Worm (Caenorhabditis elegans): Measurements from ENCODE around the gene nas-31.

nas-31 gene

DNA sequence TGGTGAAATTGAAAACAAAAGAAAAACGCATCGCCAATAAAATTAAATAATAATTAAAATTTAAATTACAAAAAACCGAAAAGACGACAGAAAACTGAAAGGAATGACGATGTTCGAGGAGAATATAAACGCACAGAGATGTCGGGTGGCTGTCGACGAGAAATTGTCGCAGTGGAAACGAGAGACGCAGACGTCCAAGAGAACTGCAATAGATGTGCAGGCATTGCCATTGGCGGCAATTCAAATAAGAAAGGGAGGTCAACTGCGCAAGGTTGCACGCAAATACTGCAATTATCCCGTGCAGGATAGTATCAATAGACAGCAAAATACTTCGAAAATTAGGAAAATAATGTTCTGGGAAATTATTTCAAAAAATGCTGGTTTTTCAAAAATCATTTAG lies 24.5 kb downstream of the nas-31 start:
- TF ChIP-seq nfyb-1 (GFP tag; IDR thresholded peaks at IDR 0.05): peak; percentile 98
- peak; percentile 87 for TF ChIP-seq lsl-1 (GFP tag; optimal IDR thresholded peaks at IDR 0.05)
- peak; percentile 96 for TF ChIP-seq atf-7 (tag; optimal IDR thresholded peaks at IDR 0.05)
- TF ChIP-seq gei-17 (GFP tag; optimal IDR thresholded peaks at IDR 0.05): peak; percentile 82
- 0 out of 2 replicates have a peak, but pooled peaks have one; percentile 21 for TF ChIP-seq aptf-2 (GFP tag; conservative IDR thresholded peaks at IDR 0.05)
- TF ChIP-seq nhr-120 (GFP tag; IDR thresholded peaks at IDR 0.05): 0 out of 2 replicates have a peak, but pooled peaks have one; percentile 69
- peak; percentile 91 for TF ChIP-seq F22D6.2 (tag; optimal IDR thresholded peaks at IDR 0.05)
- TF ChIP-seq ztf-25 (GFP tag; IDR thresholded peaks at IDR 0.05): no peak
- peak; percentile 97 for TF ChIP-seq K12H6.12 (tag; optimal IDR thresholded peaks at IDR 0.05)
- peak; percentile 96 for TF ChIP-seq Y95B8A.8 (GFP tag; IDR thresholded peaks at IDR 0.05)
- no peak for TF ChIP-seq F55B11.4 (tag; optimal IDR thresholded peaks at IDR 0.05; ENCODE audit: borderline replicate concordance, insufficient read depth)
- peak; percentile 99 for TF ChIP-seq pha-4 (tag; optimal IDR thresholded peaks at IDR 0.05)
- peak; percentile 94 for TF ChIP-seq zim-3 (tag; optimal IDR thresholded peaks at IDR 0.05)
- peak; percentile 89 for TF ChIP-seq attf-6 (GFP tag; IDR thresholded peaks at IDR 0.05)
- TF ChIP-seq lir-1 (GFP tag; conservative IDR thresholded peaks at IDR 0.05): peak; percentile 90
- peak; percentile 94 for TF ChIP-seq ztf-3 (GFP tag; optimal IDR thresholded peaks at IDR 0.05)
- TF ChIP-seq him-1 (tag; optimal IDR thresholded peaks at IDR 0.05): peak; percentile 95
- peak; percentile 79 for TF ChIP-seq ccch-3 (GFP tag; optimal IDR thresholded peaks at IDR 0.05)
- TF ChIP-seq repo-1 (tag; optimal IDR thresholded peaks at IDR 0.05): peak; percentile 93
- no peak for TF ChIP-seq lag-1 (GFP tag; IDR thresholded peaks at IDR 0.05)
- peak; percentile 95 for TF ChIP-seq ceh-91 (GFP tag; IDR thresholded peaks at IDR 0.05)
- TF ChIP-seq rpc-1 (optimal IDR thresholded peaks at IDR 0.05): no peak
- no peak for TF ChIP-seq rpc-1 (tag; optimal IDR thresholded peaks at IDR 0.05)
- peak; percentile 95 for TF ChIP-seq bed-1 (GFP tag; IDR thresholded peaks at IDR 0.05)
- peak; percentile 78 for TF ChIP-seq xnd-1 (tag; optimal IDR thresholded peaks at IDR 0.05)
- TF ChIP-seq B0035.1 (tag; optimal IDR thresholded peaks at IDR 0.05): peak; percentile 86
- TF ChIP-seq attf-5 (GFP tag; optimal IDR thresholded peaks at IDR 0.05): peak; percentile 100
- TF ChIP-seq lin-40 (tag; optimal IDR thresholded peaks at IDR 0.05): peak; percentile 98
- TF ChIP-seq mel-28 (tag; optimal IDR thresholded peaks at IDR 0.05; ENCODE audit: borderline replicate concordance): peak; percentile 1
- peak; percentile 94 for TF ChIP-seq hmg-1.2 (GFP tag; IDR thresholded peaks at IDR 0.05)
- TF ChIP-seq F23B12.7 (tag; optimal IDR thresholded peaks at IDR 0.05; ENCODE audit: insufficient read depth): peak; percentile 89
- peak; percentile 95 for TF ChIP-seq madf-10 (tag; optimal IDR thresholded peaks at IDR 0.05)
- peak; percentile 89; the same call in 1 of the 2 replicates for TF ChIP-seq cebp-2 (GFP tag; IDR thresholded peaks at IDR 0.05)
- peak; percentile 94 to 99 (median 99) for TF ChIP-seq lin-35 (GFP tag; optimal IDR thresholded peaks at IDR 0.05)
- peak; percentile 72; the same call in 1 of the 2 replicates for TF ChIP-seq cebp-1 (GFP tag; IDR thresholded peaks at IDR 0.05)
- TF ChIP-seq cebp-1 (tag; optimal IDR thresholded peaks at IDR 0.05): peak; percentile 93
- peak; percentile 98 for TF ChIP-seq efl-1 (GFP tag; optimal IDR thresholded peaks at IDR 0.05)
- peak; percentile 80 for TF ChIP-seq snpc-1.3 (tag; optimal IDR thresholded peaks at IDR 0.05; ENCODE audit: insufficient read depth)
- peak; percentile 73 for TF ChIP-seq egrh-3 (GFP tag; IDR thresholded peaks at IDR 0.05)
- TF ChIP-seq ceh-58 (GFP tag; IDR thresholded peaks at IDR 0.05): 0 out of 2 replicates have a peak, but pooled peaks have one; percentile 33
- TF ChIP-seq ama-1 (optimal IDR thresholded peaks at IDR 0.05): peak; percentile 55
- TF ChIP-seq ama-1 (GFP tag; optimal IDR thresholded peaks at IDR 0.05): peak in 1 of 2 experiments; percentile 69
- peak; percentile 94 for TF ChIP-seq F39B2.1 (GFP tag; IDR thresholded peaks at IDR 0.05)
- peak; percentile 88; the same call in 1 of the 2 replicates for TF ChIP-seq Y79H2A.3 (GFP tag; conservative IDR thresholded peaks at IDR 0.05)
- TF ChIP-seq F37B4.10 (GFP tag; IDR thresholded peaks at IDR 0.05): 0 out of 2 replicates have a peak, but pooled peaks have one; percentile 90
- peak; percentile 70 for TF ChIP-seq nhr-27 (tag; optimal IDR thresholded peaks at IDR 0.05)
- TF ChIP-seq ztf-26 (tag; optimal IDR thresholded peaks at IDR 0.05): peak; percentile 94
- TF ChIP-seq ztf-18 (tag; optimal IDR thresholded peaks at IDR 0.05): peak; percentile 85
- peak; percentile 87 for TF ChIP-seq B0019.2 (GFP tag; conservative IDR thresholded peaks at IDR 0.05)

Measured in whole organism, young adult.